Fruit fly (Drosophila melanogaster): Measurements from ENCODE around the gene psd.

Gene psd

DNA sequence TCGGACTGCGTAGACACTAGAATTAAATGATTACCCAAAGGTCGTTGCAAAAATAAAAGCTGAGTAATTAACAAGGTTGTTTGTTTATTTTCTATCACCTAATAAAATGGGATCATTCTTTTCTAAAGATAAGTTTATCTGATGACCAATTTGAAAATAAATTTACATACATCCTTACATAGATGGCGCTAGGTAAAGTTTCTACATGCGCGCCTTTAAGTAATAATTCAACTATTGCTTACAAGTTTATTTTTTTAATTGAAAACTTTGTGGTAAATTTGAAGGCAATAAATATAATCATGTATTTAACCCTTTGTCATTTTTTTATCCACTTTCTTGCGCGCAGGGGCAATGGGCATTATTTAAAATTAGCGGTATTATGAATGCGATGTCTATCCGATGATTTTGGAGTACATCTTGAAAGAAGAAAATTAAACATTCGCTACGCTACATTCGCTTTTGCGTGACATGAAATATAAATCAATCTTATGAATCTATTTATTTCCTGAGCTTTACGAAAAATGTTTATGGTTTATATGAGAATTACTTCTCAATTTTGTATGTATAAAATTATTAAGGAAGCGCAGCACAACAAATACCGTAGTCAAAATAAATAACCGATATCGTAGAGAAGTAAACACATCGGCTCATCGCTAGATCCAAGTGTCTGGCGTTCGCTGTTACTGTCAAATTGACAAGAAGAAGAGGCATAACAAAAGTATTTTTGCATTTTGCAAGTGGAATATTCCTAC is 15.8 kb downstream of the psd start, which contains the start of gene CG9044 (continued):
- TF ChIP-seq Ada2b (GFP tag; IDR thresholded peaks at IDR 0.05) (peak; percentile 45; the same call in 1 of the 2 replicates), fd102C (GFP tag; optimal IDR thresholded peaks at IDR 0.05) (no peak), da (GFP tag; optimal IDR thresholded peaks at IDR 0.05) (no peak), nom (GFP tag; optimal IDR thresholded peaks at IDR 0.05) (no peak), fd3F (GFP tag; optimal IDR thresholded peaks at IDR 0.05) (peak; percentile 46), Kr (GFP tag; optimal IDR thresholded peaks at IDR 0.05) (no peak), CG10565 (GFP tag; optimal IDR thresholded peaks at IDR 0.05) (no peak), CG12659 (GFP tag; optimal IDR thresholded peaks at IDR 0.05) (peak; percentile 79), CG31365 (tag; optimal IDR thresholded peaks at IDR 0.05) (no peak), pan (optimal IDR thresholded peaks at IDR 0.05) (no peak), pan (GFP tag; optimal IDR thresholded peaks at IDR 0.05 in 1 of 2, IDR thresholded peaks at IDR 0.05 in 1 of 2) (no peak), CG7372 (GFP tag; IDR thresholded peaks at IDR 0.05) (0 out of 2 replicates have a peak, but pooled peaks have one; percentile 11), chm (GFP tag; IDR thresholded peaks at IDR 0.05) (no peak), CG7928 (GFP tag; optimal IDR thresholded peaks at IDR 0.05) (no peak), CG8359 (GFP tag; optimal IDR thresholded peaks at IDR 0.05; ENCODE audit: borderline replicate concordance) (no peak), CG7839 (tag; optimal IDR thresholded peaks at IDR 0.05) (no peak), CG2129 (GFP tag; IDR thresholded peaks at IDR 0.05; ENCODE audit: partially characterized antibody) (peak; percentile 88), CG16815 (GFP tag; optimal IDR thresholded peaks at IDR 0.05) (peak; percentile 21), en (GFP tag; optimal IDR thresholded peaks at IDR 0.05) (no peak), gsb (GFP tag; IDR thresholded peaks at IDR 0.05) (no peak), prd (optimal IDR thresholded peaks at IDR 0.05) (no peak), prd (GFP tag; IDR thresholded peaks at IDR 0.05) (peak; percentile 60), Gug (GFP tag; IDR thresholded peaks at IDR 0.05) (peak; percentile 60; the same call in 3 of the 4 replicates), her (GFP tag; optimal IDR thresholded peaks at IDR 0.05) (peak; percentile 6), lola (GFP tag; optimal IDR thresholded peaks at IDR 0.05) (peak in 1 of 3 experiments; percentile 53), MTF-1 (GFP tag; optimal IDR thresholded peaks at IDR 0.05; ENCODE audit: borderline replicate concordance) (no peak), ash1 (GFP tag; optimal IDR thresholded peaks at IDR 0.05) (no peak), CG12104 (GFP tag; optimal IDR thresholded peaks at IDR 0.05) (peak; percentile 19), ttk (GFP tag; IDR thresholded peaks at IDR 0.05) (no peak), lov (optimal IDR thresholded peaks at IDR 0.05) (no peak), lov (GFP tag; IDR thresholded peaks at IDR 0.05) (no peak), CG17359 (tag; optimal IDR thresholded peaks at IDR 0.05) (no peak), CG9609 (GFP tag; optimal IDR thresholded peaks at IDR 0.05) (peak; percentile 61), exex (tag; optimal IDR thresholded peaks at IDR 0.05) (no peak), CG7963 (GFP tag; IDR thresholded peaks at IDR 0.05; ENCODE audit: partially characterized antibody) (peak; percentile 80), CG1602 (GFP tag; optimal IDR thresholded peaks at IDR 0.05) (peak; percentile 48), pum (GFP tag; optimal IDR thresholded peaks at IDR 0.05) (peak; percentile 57), gfzf (GFP tag; optimal IDR thresholded peaks at IDR 0.05) (peak; percentile 19), CG34376 (GFP tag; optimal IDR thresholded peaks at IDR 0.05) (no peak), CG17829 (tag; optimal IDR thresholded peaks at IDR 0.05) (peak; percentile 65), Hmr (GFP tag; optimal IDR thresholded peaks at IDR 0.05) (peak; percentile 33), nau (GFP tag; optimal IDR thresholded peaks at IDR 0.05) (no peak), CG6683 (GFP tag; optimal IDR thresholded peaks at IDR 0.05) (no peak), jumu (GFP tag; optimal IDR thresholded peaks at IDR 0.05) (peak; percentile 70), Med (GFP tag) (peak; percentile 93), CG17328 (GFP tag; IDR thresholded peaks at IDR 0.05) (no peak), Bgb (GFP tag; IDR thresholded peaks at IDR 0.05; ENCODE audit: partially characterized antibody) (peak; percentile 89), chif (GFP tag; optimal IDR thresholded peaks at IDR 0.05) (peak; percentile 1 to 46), CG2889 (GFP tag; IDR thresholded peaks at IDR 0.05) (0 out of 3 replicates have a peak, but pooled peaks have one; percentile 9)

All from whole organism, embryonic.